Fruit fly (Drosophila melanogaster) whole organism, embryonic: ENCODE measurements around the gene Doc2.

ENCODE experiments used
- Blimp-1 ChIP-seq: fragments of 200-800 bp; sonication (Bioruptor generic); optimal IDR thresholded peaks from 3 replicates; lab custom pipeline; 2018; ENCODE audit warnings: missing biosample characterization, missing genetic modification characterization, mild to moderate bottlenecking, moderate library complexity, missing genetic modification reagents
- CG11085 ChIP-seq: fragments of 200-800 bp; sonication (Bioruptor generic); IDR thresholded peaks from 2 replicates; pipeline ENCODE4 v1.3.6; 2022; ENCODE audit warnings: missing biosample characterization, missing genetic modification characterization
- CG11560 ChIP-seq: fragments of 200-800 bp; sonication (Bioruptor generic); IDR thresholded peaks from 3 replicates; pipeline ENCODE4 v1.3.6; 2022; ENCODE audit warnings: missing biosample characterization, missing genetic modification characterization
- CG11696 ChIP-seq: fragments of 200-800 bp; sonication (Bioruptor generic); IDR thresholded peaks from 2 replicates; pipeline ENCODE4 v1.3.6; 2022; ENCODE audit warnings: missing biosample characterization, missing genetic modification characterization
- CG12155 ChIP-seq: fragments of 200-800 bp; sonication (Bioruptor generic); optimal IDR thresholded peaks from 3 replicates; lab custom pipeline; 2016; ENCODE audit warnings: missing biosample characterization, missing genetic modification characterization
- CG13894 ChIP-seq: fragments of 200-800 bp; sonication (Bioruptor generic); optimal IDR thresholded peaks from 3 replicates; lab custom pipeline; 2018; ENCODE audit warnings: missing biosample characterization, mild to moderate bottlenecking, missing genetic modification characterization, moderate library complexity
- CG18262 ChIP-seq: fragments of 200-800 bp; optimal IDR thresholded peaks from 3 replicates; lab custom pipeline; 2019; ENCODE audit warnings: missing biosample characterization, mild to moderate bottlenecking, missing genetic modification characterization, moderate library complexity
- CG2129 ChIP-seq: fragments of 200-800 bp; sonication (Bioruptor generic); IDR thresholded peaks from 2 replicates; pipeline ENCODE4 v1.3.6; 2022; ENCODE audit warnings: missing biosample characterization, missing genetic modification characterization; ENCODE audit not compliant: partially characterized antibody
- CG31388 ChIP-seq: fragments of 200-800 bp; sonication (Bioruptor generic); optimal IDR thresholded peaks from 2 replicates; lab custom pipeline; 2016; ENCODE audit warnings: missing biosample characterization, missing genetic modification characterization
- CG3281 ChIP-seq: fragments of 200-800 bp; sonication (Bioruptor generic); optimal IDR thresholded peaks from 3 replicates; lab custom pipeline; 2017; ENCODE audit warnings: missing biosample characterization, mild to moderate bottlenecking, missing genetic modification characterization
- CG34224 ChIP-seq: fragments of 200-800 bp; sonication (Bioruptor generic); IDR thresholded peaks from 3 replicates; pipeline ENCODE4 v1.3.6; 2022; ENCODE audit warnings: missing biosample characterization, missing genetic modification characterization; ENCODE audit not compliant: partially characterized antibody
- CG34376 ChIP-seq: fragments of 200-800 bp; sonication (Bioruptor generic); optimal IDR thresholded peaks from 2 replicates; lab custom pipeline; 2018; ENCODE audit warnings: missing biosample characterization, mild to moderate bottlenecking, missing genetic modification characterization
- CG5953 ChIP-seq: fragments of 200-800 bp; sonication (Bioruptor generic); IDR thresholded peaks from 2 replicates; pipeline ENCODE4 v1.3.6; 2022; ENCODE audit warnings: missing biosample characterization, missing genetic modification characterization
- CG7357 ChIP-seq: fragments of 200-800 bp; sonication (Bioruptor generic); IDR thresholded peaks from 3 replicates; pipeline ENCODE4 v1.3.6; 2022; ENCODE audit warnings: missing biosample characterization, missing genetic modification characterization
- CG7928 ChIP-seq: fragments of 200-800 bp; sonication (Bioruptor generic); optimal IDR thresholded peaks from 2 replicates; lab custom pipeline; 2017; ENCODE audit warnings: missing biosample characterization, mild to moderate bottlenecking, missing genetic modification characterization
- CG9437 ChIP-seq: fragments of 200-800 bp; sonication (Bioruptor generic); optimal IDR thresholded peaks from 2 replicates; lab custom pipeline; 2018; ENCODE audit warnings: missing biosample characterization, mild to moderate bottlenecking, missing genetic modification characterization
- CHES-1-like ChIP-seq: fragments of 200-800 bp; sonication (Bioruptor generic); optimal IDR thresholded peaks from 2 replicates; lab custom pipeline; 2016; ENCODE audit warnings: missing biosample characterization, missing genetic modification characterization
- CkIIα-i1 ChIP-seq: fragments of 200-800 bp; sonication (Bioruptor generic); IDR thresholded peaks from 2 replicates; pipeline ENCODE4 v1.3.6; 2022; ENCODE audit warnings: missing biosample characterization, missing genetic modification characterization
- CoRest ChIP-seq: fragments of 200-800 bp; sonication (Bioruptor generic); optimal IDR thresholded peaks from 3 replicates; lab custom pipeline; 2018; ENCODE audit warnings: missing biosample characterization, mild to moderate bottlenecking, missing genetic modification characterization, moderate library complexity
- D19B ChIP-seq: fragments of 200-800 bp; sonication (Bioruptor generic); optimal IDR thresholded peaks from 2 replicates; lab custom pipeline; 2017; ENCODE audit warnings: missing biosample characterization, mild to moderate bottlenecking, missing genetic modification characterization
- Dll ChIP-seq: fragments of 200-800 bp; sonication (Bioruptor generic); IDR thresholded peaks from 4 replicates; pipeline ENCODE4 v1.3.6; 2022; ENCODE audit warnings: missing biosample characterization, missing genetic modification characterization; ENCODE audit not compliant: partially characterized antibody
- GATAe ChIP-seq: fragments of 200-800 bp; sonication (Bioruptor generic); conservative IDR thresholded peaks from 2 replicates; pipeline ENCODE4 v1.3.6; 2022; ENCODE audit warnings: missing biosample characterization, missing genetic modification characterization
- Gsc ChIP-seq: fragments of 200-800 bp; sonication (Bioruptor generic); IDR thresholded peaks from 2 replicates; pipeline ENCODE4 v1.3.6; 2022; ENCODE audit warnings: missing biosample characterization, missing genetic modification characterization
- HLH54F ChIP-seq: fragments of 200-800 bp; sonication (Bioruptor generic); optimal IDR thresholded peaks from 3 replicates; lab custom pipeline; 2016; ENCODE audit warnings: missing biosample characterization, missing genetic modification characterization
- HmgD ChIP-seq: fragments of 200-800 bp; sonication (Bioruptor generic); optimal IDR thresholded peaks from 3 replicates; lab custom pipeline; 2016; ENCODE audit warnings: missing biosample characterization, missing genetic modification characterization
- Hmr ChIP-seq: fragments of 200-800 bp; sonication (Bioruptor generic); optimal IDR thresholded peaks from 3 replicates; lab custom pipeline; 2017; ENCODE audit warnings: mild to moderate bottlenecking, missing biosample characterization, missing genetic modification reagents, missing genetic modification characterization
- Hsf ChIP-seq: fragments of 200-800 bp; sonication (Bioruptor generic); optimal IDR thresholded peaks from 3 replicates; lab custom pipeline; 2016; ENCODE audit warnings: missing biosample characterization, missing genetic modification characterization
- NC2β ChIP-seq: fragments of 200-800 bp; sonication (Bioruptor generic); optimal IDR thresholded peaks from 2 replicates; lab custom pipeline; 2016; ENCODE audit warnings: missing biosample characterization, missing genetic modification characterization
- Neu2 ChIP-seq: fragments of 200-800 bp; sonication (Bioruptor generic); optimal IDR thresholded peaks from 3 replicates; lab custom pipeline; 2016; ENCODE audit warnings: missing biosample characterization, missing genetic modification characterization, borderline replicate concordance
- Ptx1 ChIP-seq: fragments of 200-800 bp; sonication (Bioruptor generic); IDR thresholded peaks from 2 replicates; pipeline ENCODE4 v1.3.6; 2022; ENCODE audit warnings: missing biosample characterization, missing genetic modification characterization
- Xbp1 ChIP-seq: fragments of 200-800 bp; sonication (Bioruptor generic); optimal IDR thresholded peaks from 3 replicates; lab custom pipeline; 2016; ENCODE audit warnings: missing biosample characterization, mild to moderate bottlenecking, missing genetic modification characterization
- ab ChIP-seq: fragments of 200-800 bp; sonication (Bioruptor generic); optimal IDR thresholded peaks from 2 replicates; lab custom pipeline; 2016; ENCODE audit warnings: missing biosample characterization, missing genetic modification characterization
- ara ChIP-seq: fragments of 200-800 bp; sonication (Bioruptor generic); IDR thresholded peaks from 2 replicates; pipeline ENCODE4 v1.3.6; 2022; ENCODE audit warnings: missing biosample characterization, missing genetic modification characterization
- br ChIP-seq: fragments of >200 bp; optimal IDR thresholded peaks from 2 replicates; lab custom pipeline; 2017
- fd64A ChIP-seq: fragments of 200-800 bp; sonication (Bioruptor generic); optimal IDR thresholded peaks from 3 replicates; lab custom pipeline; 2018; ENCODE audit warnings: missing biosample characterization, mild to moderate bottlenecking, missing genetic modification characterization
- fu2 ChIP-seq: fragments of 200-800 bp; sonication (Bioruptor generic); optimal IDR thresholded peaks from 2 replicates; lab custom pipeline; 2016; ENCODE audit warnings: missing biosample characterization, missing genetic modification characterization
- gfzf ChIP-seq: fragments of 200-800 bp; sonication (Bioruptor generic); optimal IDR thresholded peaks from 2 replicates; lab custom pipeline; 2016; ENCODE audit warnings: missing biosample characterization, mild to moderate bottlenecking, missing genetic modification characterization, moderate library complexity
- knrl ChIP-seq: fragments of 200-800 bp; sonication (Bioruptor generic); IDR thresholded peaks from 3 replicates; pipeline ENCODE4 v1.3.6; 2022; ENCODE audit warnings: missing biosample characterization, missing genetic modification characterization; ENCODE audit not compliant: partially characterized antibody
- lov ChIP-seq, 2 experiments: fragments of 200-800 bp in 1 of 2; fragments of >200 bp in 1 of 2; sonication (Bioruptor generic) in 1 of 2; IDR thresholded peaks in 1 of 2; optimal IDR thresholded peaks in 1 of 2; 2 replicates in 1 of 2; 3 replicates in 1 of 2; pipeline versions ENCODE4 v1.3.6 to Lab custom; 2017 to 2022; ENCODE audit warnings: missing biosample characterization in 1 of 2, missing genetic modification characterization in 1 of 2
- mirr ChIP-seq: fragments of 200-800 bp; sonication (Bioruptor generic); optimal IDR thresholded peaks from 3 replicates; lab custom pipeline; 2018; ENCODE audit warnings: missing biosample characterization, mild to moderate bottlenecking, missing genetic modification characterization
- pan ChIP-seq, 4 experiments: fragments of >200 bp in 3 of 4; fragments of 200-800 bp in 1 of 4; sonication (Bioruptor generic) in 1 of 4; optimal IDR thresholded peaks in 3 of 4; IDR thresholded peaks in 1 of 4; 2 replicates each; pipeline versions ENCODE4 v1.3.6 to Lab custom; 2017 to 2022; ENCODE audit warnings: missing biosample characterization in 2 of 4, missing genetic modification characterization in 2 of 4, mixed read lengths in 1 of 4
- phol ChIP-seq: fragments of 200-800 bp; sonication (Bioruptor generic); optimal IDR thresholded peaks from 3 replicates; lab custom pipeline; 2018; ENCODE audit warnings: missing biosample characterization, mild to moderate bottlenecking, missing genetic modification characterization, moderate library complexity
- sob ChIP-seq: fragments of 200-800 bp; sonication (Bioruptor generic); IDR thresholded peaks from 2 replicates; pipeline ENCODE4 v1.3.6; 2022; ENCODE audit warnings: missing biosample characterization, missing genetic modification characterization
- sqz ChIP-seq: fragments of 200-800 bp; sonication (Bioruptor generic); optimal IDR thresholded peaks from 3 replicates; lab custom pipeline; 2018; ENCODE audit warnings: missing biosample characterization, mild to moderate bottlenecking, missing genetic modification characterization
- tio ChIP-seq: fragments of 200-800 bp; sonication (Bioruptor generic); optimal IDR thresholded peaks from 2 replicates; lab custom pipeline; 2017; ENCODE audit warnings: missing biosample characterization, missing genetic modification characterization, inconsistent platforms
- tll ChIP-seq, 2 experiments: fragments of 200-800 bp in 1 of 2; fragments of >200 bp in 1 of 2; sonication (Bioruptor generic) in 1 of 2; optimal IDR thresholded peaks; 2 replicates each; lab custom pipeline; 2017 to 2019; ENCODE audit warnings: missing biosample characterization in 2 of 2, missing genetic modification characterization in 2 of 2, mild to moderate bottlenecking in 1 of 2, moderate library complexity in 1 of 2
- trh ChIP-seq: fragments of 200-800 bp; sonication (Bioruptor generic); optimal IDR thresholded peaks from 2 replicates; lab custom pipeline; 2016; ENCODE audit warnings: missing biosample characterization, missing genetic modification characterization
- twi ChIP-seq: fragments of 200-800 bp; optimal IDR thresholded peaks from 2 replicates; lab custom pipeline; 2019; ENCODE audit warnings: missing biosample characterization, mild to moderate bottlenecking, missing genetic modification characterization, moderate library complexity
- wdn ChIP-seq: fragments of 200-800 bp; sonication (Bioruptor generic); IDR thresholded peaks from 2 replicates; pipeline ENCODE4 v1.3.6; 2022; ENCODE audit warnings: missing biosample characterization, missing genetic modification characterization
- yki ChIP-seq: fragments of >200 bp; optimal IDR thresholded peaks from 3 replicates; lab custom pipeline; 2018

The Doc2 gene

dm6 chr3L:9025680-9026079 lies 6.6 kb upstream of the Doc2 start (continued):
- TF ChIP-seq tio, result peak; percentile 70
- TF ChIP-seq wdn (GFP tag; lab: Robert Waterston, UW), result peak; percentile 63
- TF ChIP-seq CG12155 (GFP tag; lab: Kevin White, UChicago), result peak; percentile 72
- TF ChIP-seq fd64A (GFP tag; lab: Kevin White, UChicago), result peak; percentile 47
- no peak for TF ChIP-seq Dll (GFP tag; lab: Robert Waterston, UW)
- TF ChIP-seq yki (lab: Kevin White, UChicago), result no peak
- TF ChIP-seq CG34224 (GFP tag; lab: Robert Waterston, UW), result no peak
- peak; percentile 76 for TF ChIP-seq Gsc (GFP tag; lab: Robert Waterston, UW)
- no peak for TF ChIP-seq CG34376
- TF ChIP-seq fu2 (GFP tag; lab: Kevin White, UChicago), result peak; percentile 51
- peak; percentile 86 for TF ChIP-seq CG18262
- TF ChIP-seq phol (tag; lab: Kevin White, UChicago), result peak; percentile 88
- peak; percentile 40 for TF ChIP-seq CG31388 (GFP tag; lab: Kevin White, UChicago)
- TF ChIP-seq sqz, result peak; percentile 80
- peak; percentile 66 for TF ChIP-seq CG9437 (GFP tag; lab: Kevin White, UChicago)
- peak; percentile 82 for TF ChIP-seq Xbp1 (GFP tag; lab: Kevin White, UChicago)
- no peak for TF ChIP-seq CG13894 (tag; lab: Kevin White, UChicago)
- peak; percentile 69 for TF ChIP-seq trh (GFP tag; lab: Kevin White, UChicago)
- TF ChIP-seq CG7928 (GFP tag; lab: Kevin White, UChicago), result no peak
- TF ChIP-seq Blimp-1, result peak; percentile 82
- no peak for TF ChIP-seq br
- TF ChIP-seq Ptx1, result peak; percentile 94
- peak; percentile 91 for TF ChIP-seq sob (GFP tag; lab: Robert Waterston, UW)
- TF ChIP-seq CG5953 (GFP tag; lab: Robert Waterston, UW), result peak; percentile 82
- TF ChIP-seq lov (optimal IDR thresholded peaks at IDR 0.05; lab: Kevin White, UChicago), result no peak
- TF ChIP-seq lov (GFP tag; IDR thresholded peaks at IDR 0.05; lab: Robert Waterston, UW), result peak; percentile 87; the same call in 2 of the 3 replicates
- no peak for TF ChIP-seq GATAe (GFP tag; lab: Robert Waterston, UW)
- TF ChIP-seq D19B (GFP tag; lab: Kevin White, UChicago), result peak; percentile 48
- no peak for TF ChIP-seq knrl (GFP tag; lab: Robert Waterston, UW)
- TF ChIP-seq CoRest (tag; lab: Kevin White, UChicago), result peak; percentile 88
- peak; percentile 57 for TF ChIP-seq twi (tag; lab: Kevin White, UChicago)
- peak; percentile 70 for TF ChIP-seq CHES-1-like
- no peak for TF ChIP-seq CG2129
- TF ChIP-seq ara, result peak; percentile 89
- TF ChIP-seq CkIIα-i1 (GFP tag; lab: Robert Waterston, UW), result no peak
- no peak for TF ChIP-seq HmgD (GFP tag; lab: Kevin White, UChicago)
- TF ChIP-seq CG11560 (tag; lab: Robert Waterston, UW), result peak; percentile 76; the same call in 2 of the 3 replicates
- TF ChIP-seq tll (GFP tag; optimal IDR thresholded peaks at IDR 0.05; lab: Kevin White, UChicago), result no peak
- peak; percentile 37 for TF ChIP-seq ab (GFP tag; lab: Kevin White, UChicago)
- peak; percentile 68 for TF ChIP-seq Hmr (GFP tag; lab: Kevin White, UChicago)
- TF ChIP-seq Neu2 (GFP tag; lab: Kevin White, UChicago), result no peak
- TF ChIP-seq CG11696, result peak; percentile 58
- TF ChIP-seq CG3281 (GFP tag; lab: Kevin White, UChicago), result peak; percentile 73
- peak; percentile 70 for TF ChIP-seq CG7357 (GFP tag; lab: Robert Waterston, UW)
- no peak for TF ChIP-seq pan (optimal IDR thresholded peaks at IDR 0.05; lab: Kevin White, UChicago)
- peak in 1 of 2 experiments; percentile 94 for TF ChIP-seq pan (GFP tag; optimal IDR thresholded peaks at IDR 0.05 in 1 of 2, IDR thresholded peaks at IDR 0.05 in 1 of 2)
- TF ChIP-seq HLH54F (GFP tag; lab: Kevin White, UChicago), result peak; percentile 77
- peak; percentile 54 for TF ChIP-seq CG11085 (GFP tag; lab: Robert Waterston, UW)
- TF ChIP-seq NC2β (GFP tag; lab: Kevin White, UChicago), result peak; percentile 65
- TF ChIP-seq gfzf (GFP tag; lab: Kevin White, UChicago), result no peak
- no peak for TF ChIP-seq mirr (GFP tag; lab: Kevin White, UChicago)
- peak; percentile 82 for TF ChIP-seq Hsf
